Fruit fly (Drosophila melanogaster): ENCODE measurements around the gene ChAT.

Gene ChAT

dm6 chr3R:18733580-18733979, 28.3 kb downstream of the ChAT start (continued):
- TF ChIP-seq CG3847 (GFP tag; IDR thresholded peaks at IDR 0.05) (no peak), gsb-n (tag; optimal IDR thresholded peaks at IDR 0.05) (no peak), Adf1 (GFP tag; IDR thresholded peaks at IDR 0.05) (no peak), row (GFP tag; IDR thresholded peaks at IDR 0.05) (no peak)

dm6 chr3R:18738086-18738485, 32.8 kb downstream of the ChAT start:
- no peak for TF ChIP-seq ttk (GFP tag; IDR thresholded peaks at IDR 0.05)
- no peak for TF ChIP-seq C15 (GFP tag; IDR thresholded peaks at IDR 0.05)
- TF ChIP-seq Sox102F (GFP tag; optimal IDR thresholded peaks at IDR 0.05): no peak
- TF ChIP-seq CG6854 (GFP tag; optimal IDR thresholded peaks at IDR 0.05): no peak
- 0 out of 3 replicates have a peak, but pooled peaks have one; percentile 39 for TF ChIP-seq CG14860 (GFP tag; IDR thresholded peaks at IDR 0.05; ENCODE audit: partially characterized antibody)
- TF ChIP-seq Oli (tag; optimal IDR thresholded peaks at IDR 0.05): no peak
- no peak for TF ChIP-seq CG5953 (GFP tag; IDR thresholded peaks at IDR 0.05)
- TF ChIP-seq sisA (GFP tag; IDR thresholded peaks at IDR 0.05): no peak
- peak; percentile 41; the same call in 1 of the 2 replicates for TF ChIP-seq CG6689 (GFP tag; IDR thresholded peaks at IDR 0.05)
- no peak for TF ChIP-seq CG31365 (tag; optimal IDR thresholded peaks at IDR 0.05)
- no peak for TF ChIP-seq jumu (GFP tag; optimal IDR thresholded peaks at IDR 0.05)
- no peak for TF ChIP-seq CG12942 (GFP tag; optimal IDR thresholded peaks at IDR 0.05)
- no peak for TF ChIP-seq HHEX (GFP tag; optimal IDR thresholded peaks at IDR 0.05)
- TF ChIP-seq Atf3 (GFP tag; optimal IDR thresholded peaks at IDR 0.05): peak; percentile 24
- TF ChIP-seq CG5245 (GFP tag; optimal IDR thresholded peaks at IDR 0.05): no peak
- TF ChIP-seq CG14014 (GFP tag; IDR thresholded peaks at IDR 0.05): no peak
- TF ChIP-seq CG8290 (GFP tag; optimal IDR thresholded peaks at IDR 0.05): no peak
- TF ChIP-seq CG8290 (tag; optimal IDR thresholded peaks at IDR 0.05): peak in 1 of 2 experiments; percentile 69
- TF ChIP-seq CG14441 (GFP tag; IDR thresholded peaks at IDR 0.05): peak; percentile 17; the same call in 1 of the 2 replicates
- TF ChIP-seq slbo (GFP tag; IDR thresholded peaks at IDR 0.05): peak; percentile 41; the same call in 1 of the 2 replicates
- TF ChIP-seq row (GFP tag; IDR thresholded peaks at IDR 0.05): peak; percentile 53
- TF ChIP-seq CG8388 (GFP tag; optimal IDR thresholded peaks at IDR 0.05): no peak
- no peak for TF ChIP-seq corto (GFP tag; optimal IDR thresholded peaks at IDR 0.05)
- peak; percentile 32 for TF ChIP-seq grn (GFP tag; optimal IDR thresholded peaks at IDR 0.05)
- TF ChIP-seq bowl (GFP tag; IDR thresholded peaks at IDR 0.05): no peak
- TF ChIP-seq insv (GFP tag; optimal IDR thresholded peaks at IDR 0.05): no peak
- TF ChIP-seq CG13624 (GFP tag; optimal IDR thresholded peaks at IDR 0.05): peak; percentile 6
- no peak for TF ChIP-seq Dad (GFP tag; optimal IDR thresholded peaks at IDR 0.05)
- no peak for TF ChIP-seq CG2120 (GFP tag; optimal IDR thresholded peaks at IDR 0.05)
- no peak for TF ChIP-seq fd102C (GFP tag; optimal IDR thresholded peaks at IDR 0.05)
- TF ChIP-seq CG30403 (GFP tag; optimal IDR thresholded peaks at IDR 0.05): no peak
- no peak for TF ChIP-seq bigmax (GFP tag; optimal IDR thresholded peaks at IDR 0.05)
- TF ChIP-seq Dip3 (GFP tag; optimal IDR thresholded peaks at IDR 0.05): no peak
- TF ChIP-seq twi (tag; optimal IDR thresholded peaks at IDR 0.05): peak; percentile 62
- 0 out of 3 replicates have a peak, but pooled peaks have one; percentile 27 for TF ChIP-seq CG2199 (GFP tag; IDR thresholded peaks at IDR 0.05)
- TF ChIP-seq pita (GFP tag; optimal IDR thresholded peaks at IDR 0.05): peak; percentile 21
- TF ChIP-seq CG9609 (GFP tag; optimal IDR thresholded peaks at IDR 0.05): no peak
- TF ChIP-seq zfh1 (GFP tag; IDR thresholded peaks at IDR 0.05): 0 out of 3 replicates have a peak, but pooled peaks have one; percentile 25
- no peak for TF ChIP-seq CG34422 (GFP tag; IDR thresholded peaks at IDR 0.05)
- peak; percentile 45 for TF ChIP-seq zen (tag; optimal IDR thresholded peaks at IDR 0.05)
- TF ChIP-seq stc (GFP tag; IDR thresholded peaks at IDR 0.05): no peak
- TF ChIP-seq stwl (tag; optimal IDR thresholded peaks at IDR 0.05): peak; percentile 68
- no peak for TF ChIP-seq dysf (GFP tag; IDR thresholded peaks at IDR 0.05)
- TF ChIP-seq gce (GFP tag; IDR thresholded peaks at IDR 0.05): no peak
- no peak for TF ChIP-seq E2f1 (GFP tag; IDR thresholded peaks at IDR 0.05)
- peak; percentile 13 for TF ChIP-seq Antp (GFP tag; optimal IDR thresholded peaks at IDR 0.05)
- no peak for TF ChIP-seq ato (GFP tag; IDR thresholded peaks at IDR 0.05; ENCODE audit: partially characterized antibody)
- TF ChIP-seq Sox100B (GFP tag; optimal IDR thresholded peaks at IDR 0.05): no peak

All from whole organism, embryonic.